Worm (Caenorhabditis elegans) whole organism, L3 larva: ENCODE results near the gene Y37E11AL.2.
A peak's percentile ranks its signal among the peaks of the same experiment; 100 is the strongest.

Source experiments
- R02D3.7 ChIP-seq: fragments of 150-350 bp; optimal IDR thresholded peaks from 2 replicates; lab custom pipeline; 2014; ENCODE audit warnings: missing biosample characterization, missing genetic modification characterization
- aly-2 ChIP-seq: fragments of 150-350 bp; optimal IDR thresholded peaks from 2 replicates; lab custom pipeline; 2014; ENCODE audit warnings: missing biosample characterization, missing genetic modification characterization
- ama-1 ChIP-seq: fragments of 150-350 bp; optimal IDR thresholded peaks from 2 replicates; lab custom pipeline; 2018
- ceh-16 ChIP-seq: sonication (generic microtip); optimal IDR thresholded peaks from 2 replicates; lab custom pipeline; 2017; ENCODE audit warnings: missing biosample characterization, missing genetic modification characterization
- ceh-28 ChIP-seq: fragments of 150-350 bp; optimal IDR thresholded peaks from 2 replicates; lab custom pipeline; 2014; ENCODE audit warnings: missing biosample characterization, missing genetic modification reagents, missing genetic modification characterization
- ceh-82 ChIP-seq: fragments of 150-350 bp; optimal IDR thresholded peaks from 2 replicates; lab custom pipeline; 2014; ENCODE audit warnings: missing biosample characterization, missing genetic modification characterization
- ceh-9 ChIP-seq: sonication (generic microtip); optimal IDR thresholded peaks from 2 replicates; lab custom pipeline; 2018; ENCODE audit warnings: missing biosample characterization, missing genetic modification characterization
- egl-5 ChIP-seq: fragments of 150-350 bp; optimal IDR thresholded peaks from 2 replicates; lab custom pipeline; 2017; ENCODE audit warnings: missing biosample characterization, missing genetic modification reagents, missing genetic modification characterization, inconsistent platforms
- elt-2 ChIP-seq: sonication (generic microtip); optimal IDR thresholded peaks from 2 replicates; lab custom pipeline; 2016; ENCODE audit warnings: missing genetic modification reagents, mild to moderate bottlenecking, missing genetic modification characterization, missing compliant biosample characterization
- elt-3 ChIP-seq, 3 experiments: fragments of 150-350 bp in 1 of 3; sonication (generic microtip) in 2 of 3; optimal IDR thresholded peaks; 2 replicates in 2 of 3; 4 replicates in 1 of 3; lab custom pipeline; 2014 to 2017; ENCODE audit warnings: missing biosample characterization in 3 of 3, missing genetic modification characterization in 3 of 3
- eor-1 ChIP-seq, 2 experiments: fragments of 150-350 bp; optimal IDR thresholded peaks; 2 replicates each; lab custom pipeline; 2014 to 2018; ENCODE audit warnings: missing biosample characterization in 2 of 2, missing genetic modification characterization in 2 of 2
- fkh-10 ChIP-seq: sonication (generic microtip); optimal IDR thresholded peaks from 2 replicates; lab custom pipeline; 2017; ENCODE audit warnings: missing biosample characterization, missing genetic modification reagents, missing genetic modification characterization
- fkh-2 ChIP-seq: fragments of 150-350 bp; optimal IDR thresholded peaks from 2 replicates; lab custom pipeline; 2014; ENCODE audit warnings: missing biosample characterization, missing genetic modification reagents, missing genetic modification characterization
- fos-1 ChIP-seq: fragments of 150-350 bp; optimal IDR thresholded peaks from 2 replicates; lab custom pipeline; 2014; ENCODE audit warnings: missing biosample characterization, missing genetic modification characterization
- hmg-11 ChIP-seq: sonication (generic microtip); optimal IDR thresholded peaks from 2 replicates; lab custom pipeline; 2016; ENCODE audit warnings: missing genetic modification characterization, missing compliant biosample characterization
- lin-15B ChIP-seq: fragments of 150-350 bp; optimal IDR thresholded peaks from 2 replicates; lab custom pipeline; 2014; ENCODE audit warnings: missing biosample characterization, missing genetic modification characterization
- mdl-1 ChIP-seq: fragments of 150-350 bp; optimal IDR thresholded peaks from 2 replicates; lab custom pipeline; 2014; ENCODE audit warnings: missing biosample characterization, missing genetic modification characterization
- nfya-1 ChIP-seq: sonication (generic microtip); optimal IDR thresholded peaks from 2 replicates; lab custom pipeline; 2017; ENCODE audit warnings: missing genetic modification characterization, mild to moderate bottlenecking, missing compliant biosample characterization, antibody characterized with exemption, moderate library complexity; ENCODE audit not compliant: insufficient read depth
- nhr-11 ChIP-seq: fragments of 150-350 bp; optimal IDR thresholded peaks from 2 replicates; lab custom pipeline; 2014; ENCODE audit warnings: missing biosample characterization, missing genetic modification characterization
- nhr-12 ChIP-seq: fragments of 150-350 bp; optimal IDR thresholded peaks from 2 replicates; lab custom pipeline; 2014; ENCODE audit warnings: missing biosample characterization, missing genetic modification characterization
- nhr-23 ChIP-seq: fragments of 150-350 bp; optimal IDR thresholded peaks from 2 replicates; lab custom pipeline; 2014; ENCODE audit warnings: missing biosample characterization, missing genetic modification reagents, missing genetic modification characterization
- nhr-237 ChIP-seq: fragments of 150-350 bp; optimal IDR thresholded peaks from 2 replicates; lab custom pipeline; 2014; ENCODE audit warnings: missing biosample characterization, missing genetic modification characterization
- nhr-25 ChIP-seq: sonication (generic microtip); optimal IDR thresholded peaks from 2 replicates; lab custom pipeline; 2017; ENCODE audit warnings: missing biosample characterization, missing genetic modification characterization
- nhr-43 ChIP-seq: sonication (generic microtip); optimal IDR thresholded peaks from 2 replicates; lab custom pipeline; 2016; ENCODE audit warnings: mild to moderate bottlenecking, missing genetic modification characterization, missing compliant biosample characterization; ENCODE audit not compliant: poor library complexity, severe bottlenecking
- nhr-67 ChIP-seq: fragments of 150-350 bp; optimal IDR thresholded peaks from 2 replicates; lab custom pipeline; 2014; ENCODE audit warnings: missing biosample characterization, missing genetic modification characterization
- nhr-76 ChIP-seq: fragments of 150-350 bp; sonication (generic microtip); optimal IDR thresholded peaks from 5 replicates; lab custom pipeline; 2014; ENCODE audit warnings: missing biosample characterization, missing genetic modification characterization
- nhr-77 ChIP-seq: fragments of 150-350 bp; optimal IDR thresholded peaks from 2 replicates; lab custom pipeline; 2014; ENCODE audit warnings: missing biosample characterization, missing genetic modification characterization
- pha-4 ChIP-seq: fragments of 150-350 bp; optimal IDR thresholded peaks from 2 replicates; lab custom pipeline; 2014; ENCODE audit warnings: missing biosample characterization, missing genetic modification reagents, missing genetic modification characterization
- pqm-1 ChIP-seq: fragments of 150-350 bp; optimal IDR thresholded peaks from 2 replicates; lab custom pipeline; 2017; ENCODE audit warnings: missing biosample characterization, missing genetic modification characterization, inconsistent platforms
- sea-2 ChIP-seq: fragments of 150-350 bp; sonication (generic microtip); optimal IDR thresholded peaks from 4 replicates; lab custom pipeline; 2014; ENCODE audit warnings: missing biosample characterization, missing genetic modification reagents, missing genetic modification characterization
- snpc-4 ChIP-seq: fragments of 150-350 bp; optimal IDR thresholded peaks from 2 replicates; lab custom pipeline; 2014; ENCODE audit warnings: missing biosample characterization, missing genetic modification characterization
- tbx-2 ChIP-seq: sonication (generic microtip); optimal IDR thresholded peaks from 2 replicates; lab custom pipeline; 2016; ENCODE audit warnings: mild to moderate bottlenecking, missing genetic modification characterization, missing compliant biosample characterization
- unc-39 ChIP-seq: sonication (generic microtip); optimal IDR thresholded peaks from 4 replicates; lab custom pipeline; 2017; ENCODE audit warnings: missing biosample characterization, missing genetic modification characterization
- unc-62 ChIP-seq: fragments of 150-350 bp; sonication (generic microtip); optimal IDR thresholded peaks from 4 replicates; lab custom pipeline; 2014; ENCODE audit warnings: missing biosample characterization, missing genetic modification reagents, missing genetic modification characterization
- zag-1 ChIP-seq: fragments of 150-350 bp; optimal IDR thresholded peaks from 2 replicates; lab custom pipeline; 2014; ENCODE audit warnings: missing biosample characterization, missing genetic modification characterization
- ztf-11 ChIP-seq: fragments of 150-350 bp; optimal IDR thresholded peaks from 2 replicates; lab custom pipeline; 2014; ENCODE audit warnings: missing biosample characterization, missing genetic modification characterization
- ztf-4 ChIP-seq: fragments of 150-350 bp; optimal IDR thresholded peaks from 2 replicates; lab custom pipeline; 2014; ENCODE audit warnings: missing biosample characterization, missing genetic modification characterization

Gene Y37E11AL.2

DNA sequence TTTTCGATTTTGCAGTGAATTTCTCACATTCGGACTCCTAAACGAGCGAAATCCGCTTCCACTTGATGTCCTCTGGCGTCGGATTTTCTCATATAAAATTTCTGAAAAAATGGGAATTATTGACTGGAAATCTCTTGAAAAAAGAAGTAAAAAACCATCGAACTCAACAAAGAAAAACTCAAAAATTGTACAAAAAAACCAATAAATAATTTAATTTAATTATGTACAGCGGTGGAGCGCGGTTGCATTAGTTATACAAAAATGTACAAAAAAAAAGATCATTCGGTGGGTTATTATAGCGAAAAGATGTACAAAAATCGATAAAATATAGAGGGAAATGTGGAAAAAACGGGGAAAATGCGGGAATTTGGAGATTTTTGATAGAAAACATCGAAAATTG lies 24.4 kb downstream of the Y37E11AL.2 start, which contains the start of gene Y37E11AM.4:
Gene Y37E11AM.4 (minus strand): TSS at position 101 of the 400 bp plus-strand sequence.
- TF ChIP-seq ama-1: no peak
- TF ChIP-seq ceh-9 (tag; lab: Kevin White, UChicago): no peak
- no peak for TF ChIP-seq nhr-77 (tag; lab: Kevin White, UChicago)
- TF ChIP-seq fos-1: no peak
- TF ChIP-seq aly-2: no peak
- no peak for TF ChIP-seq ztf-11 (tag; lab: Kevin White, UChicago)
- no peak for TF ChIP-seq nhr-12 (tag; lab: Kevin White, UChicago)
- TF ChIP-seq tbx-2 (tag; lab: Kevin White, UChicago): no peak
- TF ChIP-seq, all 47 proteins: peak for 0

DNA sequence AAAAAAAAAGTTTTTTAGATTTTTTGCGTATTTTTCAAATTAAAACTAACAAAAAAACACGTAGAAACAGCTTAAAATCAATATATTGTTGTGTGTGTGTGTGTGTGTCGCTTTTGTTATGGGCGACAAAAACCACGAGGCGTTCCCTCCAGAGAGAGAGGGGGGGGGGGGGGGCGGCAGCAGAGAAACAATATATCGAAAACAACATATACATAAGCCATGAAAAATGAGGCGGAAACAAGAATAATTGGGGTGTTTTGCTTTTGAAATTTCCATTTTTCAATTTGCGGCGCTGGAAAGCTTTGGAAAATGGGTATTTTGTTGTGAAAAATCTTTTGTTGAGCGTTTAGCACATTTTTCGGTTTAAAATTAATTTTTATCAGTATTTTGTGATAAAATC lies 27.1 kb downstream of the Y37E11AL.2 start, which contains the start of gene Y37E11AM.2:
Gene Y37E11AM.2 (minus strand): TSS at position 101 of the 400 bp plus-strand sequence.
- TF ChIP-seq mdl-1 (tag; lab: Kevin White, UChicago): no peak
- TF ChIP-seq nhr-77 (tag; lab: Kevin White, UChicago): no peak

DNA sequence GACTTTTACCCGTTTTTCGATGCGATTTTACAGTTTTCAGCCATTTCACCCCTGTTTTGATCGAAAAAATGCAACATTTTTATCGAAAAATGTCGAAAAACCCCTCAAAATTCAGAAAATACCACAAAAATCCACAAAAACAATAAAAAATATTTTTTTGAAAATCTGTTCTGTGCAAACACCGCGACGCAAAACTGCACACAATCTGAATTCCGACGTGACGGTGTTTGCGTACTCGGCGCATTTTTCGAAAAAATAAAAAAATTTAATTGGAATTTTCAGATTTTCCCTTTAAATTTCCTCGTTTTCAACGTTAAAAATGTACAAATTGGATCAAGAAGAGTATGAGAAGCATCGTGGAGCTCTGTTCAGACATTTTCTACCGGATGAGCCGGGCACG lies 27.5 kb downstream of the Y37E11AL.2 start, which contains the start of gene smgl-2:
Gene smgl-2 (plus strand): TSS at position 320 of the 400 bp plus-strand sequence.
- TF ChIP-seq snpc-4 (tag; lab: Kevin White, UChicago) (peak; percentile 57), nhr-25 (peak; percentile 42), ztf-4 (tag; lab: Kevin White, UChicago) (no peak), eor-1 (tag; optimal IDR thresholded peaks at IDR 0.05; lab: Kevin White, UChicago) (peak in 1 of 2 experiments; percentile 40), ceh-16 (tag; lab: Kevin White, UChicago) (no peak), ama-1 (no peak), nhr-23 (tag; lab: Kevin White, UChicago) (peak; percentile 65), nfya-1 (peak; percentile 76), pha-4 (tag; lab: Kevin White, UChicago) (peak; percentile 79), ceh-28 (tag; lab: Kevin White, UChicago) (peak; percentile 40), nhr-76 (tag; lab: Kevin White, UChicago) (no peak), R02D3.7 (tag; lab: Kevin White, UChicago) (peak; percentile 44), pqm-1 (peak; percentile 50), nhr-43 (tag; lab: Kevin White, UChicago) (no peak), elt-2 (peak; percentile 41), egl-5 (peak; percentile 80), unc-39 (tag; lab: Kevin White, UChicago) (no peak), hmg-11 (tag; lab: Kevin White, UChicago) (peak; percentile 52), lin-15B (tag; lab: Kevin White, UChicago) (peak; percentile 81), ceh-9 (tag; lab: Kevin White, UChicago) (no peak), ceh-82 (tag; lab: Kevin White, UChicago) (peak; percentile 27)

DNA sequence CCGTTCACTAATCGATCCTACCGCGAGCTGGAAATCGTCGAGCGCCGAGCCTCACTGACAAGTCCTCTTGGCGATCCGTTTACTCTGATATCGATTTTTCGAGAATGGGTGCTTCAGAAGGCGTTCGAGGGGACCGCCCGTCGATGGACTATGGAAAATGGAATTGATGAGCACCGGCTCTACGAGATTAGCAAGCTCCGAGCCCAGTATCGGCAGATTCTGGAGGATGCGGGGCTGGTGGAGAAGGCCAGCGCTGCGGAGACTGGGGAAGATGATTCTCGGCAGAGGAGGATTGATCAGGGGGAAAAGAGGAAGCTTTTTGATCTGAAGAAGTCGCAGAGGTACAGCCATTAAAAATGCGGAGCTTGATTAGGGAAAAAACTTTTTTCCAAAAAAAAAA lies 33.1 kb downstream of the Y37E11AL.2 start:
- TF ChIP-seq hmg-11 (tag; lab: Kevin White, UChicago) (no peak), nfya-1 (no peak), nhr-67 (no peak), pqm-1 (no peak), fkh-10 (GFP tag; lab: Kevin White, UChicago) (no peak), fkh-2 (tag; lab: Kevin White, UChicago) (no peak), mdl-1 (tag; lab: Kevin White, UChicago) (no peak), nhr-77 (tag; lab: Kevin White, UChicago) (no peak), unc-62 (no peak), zag-1 (tag; lab: Kevin White, UChicago) (no peak), sea-2 (no peak), nhr-237 (tag; lab: Kevin White, UChicago) (no peak), nhr-11 (tag; lab: Kevin White, UChicago) (no peak), elt-3 (tag; optimal IDR thresholded peaks at IDR 0.05; lab: Kevin White, UChicago) (no peak), egl-5 (no peak), ceh-82 (tag; lab: Kevin White, UChicago) (no peak)
